Worm (Caenorhabditis elegans) whole organism, L2 larva: Measurements from ENCODE around the gene eri-3.

ENCODE experiments used
- aly-2 ChIP-seq: fragments of 150-350 bp; optimal IDR thresholded peaks from 2 replicates; lab custom pipeline; 2014; ENCODE audit warnings: missing biosample characterization, missing genetic modification characterization
- ama-1 ChIP-seq: fragments of 150-350 bp; optimal IDR thresholded peaks from 2 replicates; lab custom pipeline; 2018; ENCODE audit warnings: inconsistent platforms
- ceh-82 ChIP-seq: fragments of 150-350 bp; optimal IDR thresholded peaks from 2 replicates; lab custom pipeline; 2014; ENCODE audit warnings: missing biosample characterization, missing genetic modification characterization
- egl-27 ChIP-seq: sonication (generic microtip); optimal IDR thresholded peaks from 3 replicates; lab custom pipeline; 2017; ENCODE audit warnings: missing biosample characterization, missing genetic modification reagents, missing genetic modification characterization
- elt-1 ChIP-seq: fragments of 150-350 bp; optimal IDR thresholded peaks from 2 replicates; lab custom pipeline; 2014; ENCODE audit warnings: missing biosample characterization, missing genetic modification characterization
- fos-1 ChIP-seq: fragments of 150-350 bp; optimal IDR thresholded peaks from 2 replicates; lab custom pipeline; 2014; ENCODE audit warnings: missing biosample characterization, missing genetic modification characterization
- lsy-2 ChIP-seq, 2 experiments: fragments of 150-350 bp in 1 of 2; sonication (generic microtip) in 1 of 2; optimal IDR thresholded peaks; 2 replicates each; lab custom pipeline; 2014 to 2017; ENCODE audit warnings: missing biosample characterization in 2 of 2, missing genetic modification characterization in 2 of 2
- skn-1 ChIP-seq: sonication (generic microtip); optimal IDR thresholded peaks from 2 replicates; lab custom pipeline; 2017; ENCODE audit warnings: missing biosample characterization, missing genetic modification characterization
- snpc-4 ChIP-seq: fragments of 150-350 bp; optimal IDR thresholded peaks from 2 replicates; lab custom pipeline; 2014; ENCODE audit warnings: missing biosample characterization, missing genetic modification characterization
- unc-55 ChIP-seq: fragments of 150-350 bp; sonication (generic microtip); optimal IDR thresholded peaks from 3 replicates; lab custom pipeline; 2014; ENCODE audit warnings: missing biosample characterization, missing genetic modification reagents, missing genetic modification characterization

- TF ChIP-seq aly-2 (no peak), snpc-4 (tag; lab: Kevin White, UChicago) (peak; percentile 33), ama-1 (lab: Kevin White, UChicago) (no peak), egl-27 (no peak), ceh-82 (tag; lab: Kevin White, UChicago) (no peak), elt-1 (tag; lab: Kevin White, UChicago) (no peak), skn-1 (no peak), fos-1 (tag; lab: Kevin White, UChicago) (no peak), lsy-2 (tag; optimal IDR thresholded peaks at IDR 0.05; lab: Kevin White, UChicago) (no peak), unc-55 (GFP tag; lab: Kevin White, UChicago) (no peak)
Observed at ce11 chrII:1090743-1091142, 32.6 kb upstream of the eri-3 start.
